Fruit fly (Drosophila melanogaster) whole organism, embryonic: ENCODE data around the gene CG2962.

Source experiments
- C15 ChIP-seq: fragments of 200-800 bp; sonication (Bioruptor generic); IDR thresholded peaks from 3 replicates; pipeline ENCODE4 v1.3.6; 2022; ENCODE audit warnings: missing biosample characterization, missing genetic modification characterization
- CG10321 ChIP-seq: fragments of 200-800 bp; sonication (Bioruptor generic); IDR thresholded peaks from 2 replicates; pipeline ENCODE4 v1.3.6; 2022; ENCODE audit warnings: missing biosample characterization, missing genetic modification characterization
- CG11696 ChIP-seq: fragments of 200-800 bp; sonication (Bioruptor generic); IDR thresholded peaks from 2 replicates; pipeline ENCODE4 v1.3.6; 2022; ENCODE audit warnings: missing biosample characterization, missing genetic modification characterization
- CG12659 ChIP-seq: fragments of 200-800 bp; sonication (Bioruptor generic); optimal IDR thresholded peaks from 3 replicates; lab custom pipeline; 2017; ENCODE audit warnings: mild to moderate bottlenecking, missing biosample characterization, missing genetic modification reagents, missing genetic modification characterization
- CG14965 ChIP-seq: fragments of 200-800 bp; sonication (Bioruptor generic); optimal IDR thresholded peaks from 2 replicates; lab custom pipeline; 2016; ENCODE audit warnings: missing biosample characterization, missing genetic modification characterization, borderline replicate concordance
- CG16815 ChIP-seq: fragments of 200-800 bp; sonication (Bioruptor generic); optimal IDR thresholded peaks from 3 replicates; lab custom pipeline; 2017; ENCODE audit warnings: missing biosample characterization, mild to moderate bottlenecking, missing genetic modification characterization
- CG30431 ChIP-seq: fragments of 200-800 bp; sonication (Bioruptor generic); optimal IDR thresholded peaks from 2 replicates; lab custom pipeline; 2017; ENCODE audit warnings: missing biosample characterization, missing genetic modification characterization
- CG3281 ChIP-seq: fragments of 200-800 bp; sonication (Bioruptor generic); optimal IDR thresholded peaks from 3 replicates; lab custom pipeline; 2017; ENCODE audit warnings: missing biosample characterization, mild to moderate bottlenecking, missing genetic modification characterization
- CG3726 ChIP-seq: fragments of 200-800 bp; sonication (Bioruptor generic); IDR thresholded peaks from 3 replicates; pipeline ENCODE4, ENCODE4 v1.3.6; 2022; ENCODE audit warnings: missing biosample characterization, missing genetic modification characterization
- CG4282 ChIP-seq: fragments of 200-800 bp; sonication (Bioruptor generic); optimal IDR thresholded peaks from 2 replicates; lab custom pipeline; 2016; ENCODE audit warnings: missing biosample characterization, missing genetic modification characterization
- CG6791 ChIP-seq: fragments of 200-800 bp; sonication (Bioruptor generic); IDR thresholded peaks from 3 replicates; pipeline ENCODE4 v1.3.6; 2022; ENCODE audit warnings: missing biosample characterization, missing genetic modification characterization; ENCODE audit not compliant: partially characterized antibody
- CG7839 ChIP-seq: fragments of 200-800 bp; sonication (Bioruptor generic); optimal IDR thresholded peaks from 3 replicates; lab custom pipeline; 2018; ENCODE audit warnings: missing biosample characterization, mild to moderate bottlenecking, missing genetic modification characterization, moderate library complexity
- CG8388 ChIP-seq: fragments of 200-800 bp; sonication (Bioruptor generic); optimal IDR thresholded peaks from 2 replicates; lab custom pipeline; 2019; ENCODE audit warnings: missing biosample characterization, mild to moderate bottlenecking, missing genetic modification characterization, moderate library complexity
- CG8924 ChIP-seq: fragments of 200-800 bp; optimal IDR thresholded peaks from 3 replicates; lab custom pipeline; 2019; ENCODE audit warnings: missing biosample characterization, mild to moderate bottlenecking, missing genetic modification characterization, moderate library complexity
- CG9797 ChIP-seq: fragments of 200-800 bp; sonication (Bioruptor generic); optimal IDR thresholded peaks from 3 replicates; lab custom pipeline; 2018; ENCODE audit warnings: missing biosample characterization, mild to moderate bottlenecking, missing genetic modification characterization
- CoRest ChIP-seq: fragments of 200-800 bp; sonication (Bioruptor generic); optimal IDR thresholded peaks from 3 replicates; lab custom pipeline; 2018; ENCODE audit warnings: missing biosample characterization, mild to moderate bottlenecking, missing genetic modification characterization, moderate library complexity
- Doc3 ChIP-seq: fragments of 200-800 bp; sonication (Bioruptor generic); IDR thresholded peaks from 3 replicates; pipeline ENCODE4 v1.3.6; 2022; ENCODE audit warnings: missing biosample characterization, missing genetic modification characterization; ENCODE audit not compliant: partially characterized antibody
- E2f2 ChIP-seq: fragments of 200-800 bp; sonication (Bioruptor generic); IDR thresholded peaks from 2 replicates; pipeline ENCODE4 v1.3.6; 2022; ENCODE audit warnings: missing biosample characterization, missing genetic modification characterization
- HLH4C ChIP-seq: fragments of 200-800 bp; sonication (Bioruptor generic); IDR thresholded peaks from 3 replicates; pipeline ENCODE4 v1.3.6; 2022; ENCODE audit warnings: missing biosample characterization, missing genetic modification characterization; ENCODE audit not compliant: partially characterized antibody
- Hand ChIP-seq: fragments of 200-800 bp; sonication (Bioruptor generic); optimal IDR thresholded peaks from 2 replicates; lab custom pipeline; 2017; ENCODE audit warnings: mild to moderate bottlenecking, missing biosample characterization, missing genetic modification reagents, missing genetic modification characterization
- Hr78 ChIP-seq, 2 experiments: fragments of 200-800 bp in 1 of 2; fragments of >200 bp in 1 of 2; sonication (Bioruptor generic) in 1 of 2; optimal IDR thresholded peaks; 2 replicates each; lab custom pipeline; 2017 to 2019; ENCODE audit warnings: missing biosample characterization in 2 of 2, missing genetic modification characterization in 2 of 2, mild to moderate bottlenecking in 1 of 2, moderate library complexity in 1 of 2
- Med ChIP-seq: fragments of 200-800 bp; sonication (Bioruptor generic); peaks from one replicate; lab custom pipeline; 2016; ENCODE audit warnings: missing biosample characterization, missing genetic modification characterization, mild to moderate bottlenecking, inconsistent platforms, moderate library complexity
- Myb ChIP-seq: fragments of 200-800 bp; sonication (Bioruptor generic); optimal IDR thresholded peaks from 2 replicates; lab custom pipeline; 2016; ENCODE audit warnings: missing biosample characterization, missing genetic modification characterization
- Side ChIP-seq: fragments of 200-800 bp; sonication (Bioruptor generic); optimal IDR thresholded peaks from 2 replicates; lab custom pipeline; 2016; ENCODE audit warnings: missing biosample characterization, missing genetic modification characterization
- Sin3A ChIP-seq: fragments of >200 bp; optimal IDR thresholded peaks from 2 replicates; lab custom pipeline; 2018
- ab ChIP-seq: fragments of 200-800 bp; sonication (Bioruptor generic); optimal IDR thresholded peaks from 2 replicates; lab custom pipeline; 2016; ENCODE audit warnings: missing biosample characterization, missing genetic modification characterization
- amos ChIP-seq: fragments of 200-800 bp; sonication (Bioruptor generic); IDR thresholded peaks from 2 replicates; pipeline ENCODE4 v1.3.6; 2022; ENCODE audit warnings: missing biosample characterization, missing genetic modification characterization; ENCODE audit not compliant: partially characterized antibody
- bigmax ChIP-seq: fragments of 200-800 bp; sonication (Bioruptor generic); optimal IDR thresholded peaks from 2 replicates; lab custom pipeline; 2018; ENCODE audit warnings: missing biosample characterization, mild to moderate bottlenecking, missing genetic modification characterization
- cg ChIP-seq: fragments of 200-800 bp; sonication (Bioruptor generic); optimal IDR thresholded peaks from 3 replicates; lab custom pipeline; 2019; ENCODE audit warnings: missing biosample characterization, mild to moderate bottlenecking, missing genetic modification characterization, moderate library complexity
- corto ChIP-seq: fragments of 200-800 bp; sonication (Bioruptor generic); optimal IDR thresholded peaks from 2 replicates; lab custom pipeline; 2016; ENCODE audit warnings: missing biosample characterization, mild to moderate bottlenecking, missing genetic modification characterization, moderate library complexity
- crol ChIP-seq: fragments of 200-800 bp; sonication (Bioruptor generic); IDR thresholded peaks from 2 replicates; pipeline ENCODE4 v1.3.6; 2022; ENCODE audit warnings: missing biosample characterization, missing genetic modification characterization
- da ChIP-seq: fragments of 200-800 bp; sonication (Bioruptor generic); optimal IDR thresholded peaks from 2 replicates; lab custom pipeline; 2016; ENCODE audit warnings: missing biosample characterization, missing genetic modification characterization
- emc ChIP-seq: fragments of 200-800 bp; sonication (Bioruptor generic); optimal IDR thresholded peaks from 2 replicates; lab custom pipeline; 2016; ENCODE audit warnings: missing biosample characterization, missing genetic modification characterization
- gsb ChIP-seq: fragments of 200-800 bp; sonication (Bioruptor generic); IDR thresholded peaks from 2 replicates; pipeline ENCODE4 v1.3.6; 2022; ENCODE audit warnings: missing biosample characterization, missing genetic modification characterization
- ind ChIP-seq: fragments of 200-800 bp; sonication (Bioruptor generic); optimal IDR thresholded peaks from 3 replicates; lab custom pipeline; 2016; ENCODE audit warnings: missing biosample characterization, missing genetic modification characterization
- lbe ChIP-seq: fragments of 200-800 bp; sonication (Bioruptor generic); optimal IDR thresholded peaks from 2 replicates; lab custom pipeline; 2016; ENCODE audit warnings: missing biosample characterization, mild to moderate bottlenecking, missing genetic modification characterization
- luna ChIP-seq: fragments of 200-800 bp; sonication (Bioruptor generic); optimal IDR thresholded peaks from 2 replicates; lab custom pipeline; 2016; ENCODE audit warnings: missing biosample characterization, missing genetic modification characterization
- mld ChIP-seq: fragments of 200-800 bp; sonication (Bioruptor generic); IDR thresholded peaks from 3 replicates; pipeline ENCODE4 v1.3.6; 2022; ENCODE audit warnings: missing biosample characterization, missing genetic modification characterization; ENCODE audit not compliant: partially characterized antibody
- run ChIP-seq: fragments of 200-800 bp; sonication (Bioruptor generic); optimal IDR thresholded peaks from 3 replicates; lab custom pipeline; 2018; ENCODE audit warnings: missing biosample characterization, mild to moderate bottlenecking, missing genetic modification characterization
- salm ChIP-seq: fragments of 200-800 bp; sonication (Bioruptor generic); optimal IDR thresholded peaks from 2 replicates; lab custom pipeline; 2018; ENCODE audit warnings: missing biosample characterization, mild to moderate bottlenecking, missing genetic modification characterization
- scrt ChIP-seq: fragments of 200-800 bp; sonication (Bioruptor generic); optimal IDR thresholded peaks from 2 replicates; lab custom pipeline; 2018; ENCODE audit warnings: missing biosample characterization, mild to moderate bottlenecking, missing genetic modification characterization, moderate library complexity
- sim ChIP-seq: fragments of 200-800 bp; sonication (Bioruptor generic); IDR thresholded peaks from 2 replicates; pipeline ENCODE4 v1.3.6; 2022; ENCODE audit warnings: missing biosample characterization, missing genetic modification characterization
- slbo ChIP-seq: fragments of 200-800 bp; sonication (Bioruptor generic); IDR thresholded peaks from 2 replicates; pipeline ENCODE4 v1.3.6; 2022; ENCODE audit warnings: missing biosample characterization, missing genetic modification characterization
- sob ChIP-seq: fragments of 200-800 bp; sonication (Bioruptor generic); IDR thresholded peaks from 2 replicates; pipeline ENCODE4 v1.3.6; 2022; ENCODE audit warnings: missing biosample characterization, missing genetic modification characterization
- ssp ChIP-seq: fragments of 200-800 bp; sonication (Bioruptor generic); IDR thresholded peaks from 2 replicates; pipeline ENCODE4 v1.3.6; 2022; ENCODE audit warnings: missing biosample characterization, missing genetic modification characterization
- tll ChIP-seq, 2 experiments: fragments of 200-800 bp in 1 of 2; fragments of >200 bp in 1 of 2; sonication (Bioruptor generic) in 1 of 2; optimal IDR thresholded peaks; 2 replicates each; lab custom pipeline; 2017 to 2019; ENCODE audit warnings: missing biosample characterization in 2 of 2, missing genetic modification characterization in 2 of 2, mild to moderate bottlenecking in 1 of 2, moderate library complexity in 1 of 2
- wek ChIP-seq: fragments of 200-800 bp; sonication (Bioruptor generic); optimal IDR thresholded peaks from 3 replicates; lab custom pipeline; 2018; ENCODE audit warnings: missing biosample characterization, mild to moderate bottlenecking, missing genetic modification characterization, moderate library complexity
- z ChIP-seq: fragments of 200-800 bp; sonication (Bioruptor generic); IDR thresholded peaks from 3 replicates; pipeline ENCODE4 v1.3.6; 2022; ENCODE audit warnings: missing biosample characterization, missing genetic modification characterization
- zen ChIP-seq: fragments of 200-800 bp; sonication (Bioruptor generic); optimal IDR thresholded peaks from 3 replicates; lab custom pipeline; 2018; ENCODE audit warnings: missing biosample characterization, mild to moderate bottlenecking, missing genetic modification characterization, moderate library complexity

Gene CG2962

DNA sequence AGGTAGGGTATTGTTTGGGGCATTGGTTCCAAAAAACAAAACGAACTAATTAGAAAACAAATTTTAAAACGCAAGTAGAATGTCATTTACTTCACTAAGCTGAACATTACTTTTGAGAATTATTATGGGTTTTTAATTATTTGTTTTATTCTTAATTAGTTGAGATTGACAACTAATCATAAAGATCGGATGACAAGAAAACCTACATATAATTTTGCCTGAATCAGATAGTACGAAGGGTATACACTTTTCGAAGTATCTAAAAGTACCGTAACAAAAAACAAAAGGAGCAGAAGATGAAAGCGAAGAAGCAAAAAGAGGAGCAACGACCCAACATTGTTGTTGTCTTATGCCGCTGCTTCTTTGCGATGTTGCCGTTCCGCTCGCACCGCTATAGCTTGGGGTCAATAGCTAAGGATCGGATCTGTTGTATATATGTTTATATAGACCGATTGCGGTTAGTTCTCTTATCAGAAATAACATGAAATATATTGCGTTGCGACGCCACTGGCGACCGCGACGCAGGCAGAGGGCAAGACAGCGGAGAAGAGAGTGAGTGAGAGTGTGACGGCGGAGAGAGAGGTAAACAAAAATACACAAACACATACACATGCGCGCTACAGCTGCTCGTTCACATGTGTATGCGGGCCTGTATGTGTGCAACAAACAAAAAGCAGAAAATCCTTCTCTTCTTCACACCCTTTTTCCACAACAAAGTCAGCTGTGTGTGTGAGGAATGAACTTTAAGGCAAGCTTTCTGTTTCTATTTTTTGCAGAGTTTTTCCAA lies 5.1 kb downstream of the CG2962 start (continued):
- TF ChIP-seq crol (GFP tag; lab: Robert Waterston, UW) (peak; percentile 34; the same call in 1 of the 2 replicates), CG6791 (GFP tag; lab: Robert Waterston, UW) (no peak), tll (GFP tag; optimal IDR thresholded peaks at IDR 0.05; lab: Kevin White, UChicago) (no peak), CG11696 (no peak), CG9797 (GFP tag; lab: Kevin White, UChicago) (no peak), CG10321 (GFP tag; lab: Robert Waterston, UW) (no peak), mld (GFP tag; lab: Robert Waterston, UW) (no peak), CG7839 (tag; lab: Kevin White, UChicago) (peak; percentile 71), z (GFP tag; lab: Robert Waterston, UW) (no peak), CG16815 (GFP tag; lab: Kevin White, UChicago) (peak; percentile 39), wek (GFP tag; lab: Kevin White, UChicago) (no peak), zen (tag; lab: Kevin White, UChicago) (no peak), luna (GFP tag; lab: Kevin White, UChicago) (no peak), Med (GFP tag; lab: Kevin White, UChicago) (peak; percentile 81), Hand (GFP tag; lab: Kevin White, UChicago) (peak; percentile 31), Hr78 (GFP tag; optimal IDR thresholded peaks at IDR 0.05; lab: Kevin White, UChicago) (peak in 1 of 2 experiments; percentile 55), bigmax (GFP tag; lab: Kevin White, UChicago) (no peak), lbe (GFP tag; lab: Kevin White, UChicago) (peak; percentile 53), CG30431 (GFP tag; lab: Kevin White, UChicago) (peak; percentile 18), Doc3 (GFP tag; lab: Robert Waterston, UW) (no peak), salm (tag; lab: Kevin White, UChicago) (no peak), CG3726 (GFP tag; lab: Robert Waterston, UW) (no peak), Side (GFP tag; lab: Kevin White, UChicago) (no peak), CG12659 (GFP tag; lab: Kevin White, UChicago) (peak; percentile 41), scrt (GFP tag; lab: Kevin White, UChicago) (peak; percentile 35), CoRest (tag; lab: Kevin White, UChicago) (peak; percentile 79), gsb (no peak), corto (GFP tag; lab: Kevin White, UChicago) (peak; percentile 26), ssp (GFP tag; lab: Robert Waterston, UW) (no peak), HLH4C (GFP tag; lab: Robert Waterston, UW) (no peak), ab (GFP tag; lab: Kevin White, UChicago) (no peak), amos (GFP tag; lab: Robert Waterston, UW) (no peak), ind (GFP tag; lab: Kevin White, UChicago) (peak; percentile 57), E2f2 (GFP tag; lab: Robert Waterston, UW) (peak; percentile 19; the same call in 1 of the 2 replicates), C15 (GFP tag; lab: Robert Waterston, UW) (no peak), Myb (GFP tag; lab: Kevin White, UChicago) (no peak), da (GFP tag; lab: Kevin White, UChicago) (no peak), CG14965 (GFP tag; lab: Kevin White, UChicago) (no peak), sim (GFP tag; lab: Robert Waterston, UW) (no peak), CG4282 (GFP tag; lab: Kevin White, UChicago) (no peak), CG8388 (GFP tag; lab: Kevin White, UChicago) (no peak), CG8924 (tag; lab: Kevin White, UChicago) (peak; percentile 61), slbo (GFP tag; lab: Robert Waterston, UW) (peak; percentile 62), sob (GFP tag; lab: Robert Waterston, UW) (peak; percentile 36; the same call in 1 of the 2 replicates), run (tag; lab: Kevin White, UChicago) (no peak), CG3281 (GFP tag; lab: Kevin White, UChicago) (peak; percentile 74), cg (GFP tag; lab: Kevin White, UChicago) (peak; percentile 94), emc (GFP tag; lab: Kevin White, UChicago) (no peak), Sin3A (lab: Kevin White, UChicago) (no peak)
